Fruit fly (Drosophila melanogaster): Measurements from ENCODE around the gene Der-1.

Der-1 gene

dm6 chr2L:2013057-2013456, 39.3 kb downstream of the Der-1 start (continued):
- TF ChIP-seq ci (GFP tag; IDR thresholded peaks at IDR 0.05) (0 out of 3 replicates have a peak, but pooled peaks have one; percentile 32), org-1 (GFP tag; optimal IDR thresholded peaks at IDR 0.05) (no peak), slou (GFP tag; optimal IDR thresholded peaks at IDR 0.05) (no peak), ac (GFP tag; optimal IDR thresholded peaks at IDR 0.05) (no peak), ham (GFP tag; IDR thresholded peaks at IDR 0.05) (no peak), B-H1 (GFP tag; IDR thresholded peaks at IDR 0.05) (no peak), wdn (GFP tag; IDR thresholded peaks at IDR 0.05) (no peak), Drgx (GFP tag; IDR thresholded peaks at IDR 0.05) (no peak), Pdp1 (GFP tag; optimal IDR thresholded peaks at IDR 0.05) (peak in 1 of 2 experiments; percentile 7), crp (GFP tag; optimal IDR thresholded peaks at IDR 0.05) (no peak), CG15073 (GFP tag; optimal IDR thresholded peaks at IDR 0.05) (no peak), ewg (GFP tag; optimal IDR thresholded peaks at IDR 0.05) (no peak), tio (GFP tag; optimal IDR thresholded peaks at IDR 0.05) (no peak), Dad (GFP tag; optimal IDR thresholded peaks at IDR 0.05) (no peak), CG9609 (GFP tag; optimal IDR thresholded peaks at IDR 0.05) (no peak), CG12769 (tag; optimal IDR thresholded peaks at IDR 0.05) (no peak), Camta (GFP tag; optimal IDR thresholded peaks at IDR 0.05) (no peak), D19A (tag; optimal IDR thresholded peaks at IDR 0.05) (no peak), Xrp1 (GFP tag; IDR thresholded peaks at IDR 0.05) (no peak), toy (GFP tag; IDR thresholded peaks at IDR 0.05) (no peak), Lim3 (GFP tag; IDR thresholded peaks at IDR 0.05) (no peak), CoRest (tag; optimal IDR thresholded peaks at IDR 0.05) (no peak), kni (GFP tag; optimal IDR thresholded peaks at IDR 0.05) (no peak), tx (GFP tag; optimal IDR thresholded peaks at IDR 0.05) (no peak), CG14050 (GFP tag; IDR thresholded peaks at IDR 0.05) (no peak), pita (GFP tag; optimal IDR thresholded peaks at IDR 0.05) (no peak), nerfin-2 (GFP tag; IDR thresholded peaks at IDR 0.05; ENCODE audit: partially characterized antibody) (peak; percentile 62), twi (tag; optimal IDR thresholded peaks at IDR 0.05) (no peak), mld (GFP tag; IDR thresholded peaks at IDR 0.05; ENCODE audit: partially characterized antibody) (0 out of 3 replicates have a peak, but pooled peaks have one; percentile 66), CG42726 (GFP tag; IDR thresholded peaks at IDR 0.05; ENCODE audit: partially characterized antibody) (peak; percentile 58), Oli (tag; optimal IDR thresholded peaks at IDR 0.05) (no peak), kah (GFP tag; optimal IDR thresholded peaks at IDR 0.05) (no peak), CG7963 (GFP tag; IDR thresholded peaks at IDR 0.05; ENCODE audit: partially characterized antibody) (0 out of 3 replicates have a peak, but pooled peaks have one; percentile 34), CG13624 (GFP tag; optimal IDR thresholded peaks at IDR 0.05) (no peak), Scr (GFP tag; IDR thresholded peaks at IDR 0.05; ENCODE audit: partially characterized antibody) (peak; percentile 56), CG3281 (GFP tag; optimal IDR thresholded peaks at IDR 0.05) (no peak), CG1603 (tag; optimal IDR thresholded peaks at IDR 0.05) (no peak), CG10462 (GFP tag; optimal IDR thresholded peaks at IDR 0.05) (no peak), knrl (GFP tag; IDR thresholded peaks at IDR 0.05; ENCODE audit: partially characterized antibody) (peak; percentile 41; the same call in 1 of the 3 replicates)

dm6 chr2L:2013836-2014434, 40.2 kb downstream of the Der-1 start:
- no peak for TF ChIP-seq Nf-YC (tag; optimal IDR thresholded peaks at IDR 0.05)
- TF ChIP-seq dati (GFP tag; IDR thresholded peaks at IDR 0.05): no peak
- TF ChIP-seq dysf (GFP tag; IDR thresholded peaks at IDR 0.05): 0 out of 3 replicates have a peak, but pooled peaks have one; percentile 11
- no peak for TF ChIP-seq D19A (tag; optimal IDR thresholded peaks at IDR 0.05)
- TF ChIP-seq bigmax (GFP tag; optimal IDR thresholded peaks at IDR 0.05): no peak
- TF ChIP-seq mam (GFP tag; optimal IDR thresholded peaks at IDR 0.05): no peak
- TF ChIP-seq maf-S (GFP tag; optimal IDR thresholded peaks at IDR 0.05): no peak
- TF ChIP-seq CG11560 (tag; IDR thresholded peaks at IDR 0.05): no peak
- TF ChIP-seq CG4360 (GFP tag; IDR thresholded peaks at IDR 0.05): peak; percentile 83
- peak; percentile 44; the same call in 2 of the 3 replicates for TF ChIP-seq row (GFP tag; IDR thresholded peaks at IDR 0.05)
- peak; percentile 16 for TF ChIP-seq lab (GFP tag; optimal IDR thresholded peaks at IDR 0.05)
- TF ChIP-seq CG5953 (GFP tag; IDR thresholded peaks at IDR 0.05): no peak
- TF ChIP-seq CG17802 (tag; optimal IDR thresholded peaks at IDR 0.05): no peak
- TF ChIP-seq B-H1 (GFP tag; IDR thresholded peaks at IDR 0.05): no peak
- TF ChIP-seq YL-1 (GFP tag; optimal IDR thresholded peaks at IDR 0.05): no peak

All from whole organism, embryonic.